Worm (Caenorhabditis elegans): ENCODE data around the gene AH9.3.

AH9.3 gene

ce11 chrX:2237438-2237961 is 23.4 kb downstream of the AH9.3 start, which contains the start of gene vha-15 (continued):
- TF ChIP-seq tbx-7 (tag; optimal IDR thresholded peaks at IDR 0.05) (no peak), C08G9.2 (tag; optimal IDR thresholded peaks at IDR 0.05) (no peak), sdc-2 (tag; optimal IDR thresholded peaks at IDR 0.05) (no peak), ceh-24 (tag; optimal IDR thresholded peaks at IDR 0.05) (no peak)

- no peak for TF ChIP-seq ets-4 (tag; optimal IDR thresholded peaks at IDR 0.05)
- TF ChIP-seq lim-6 (tag; optimal IDR thresholded peaks at IDR 0.05) = no peak
- peak; percentile 4 for TF ChIP-seq tbx-2 (tag; optimal IDR thresholded peaks at IDR 0.05)
- no peak for TF ChIP-seq ceh-6 (GFP tag; optimal IDR thresholded peaks at IDR 0.05)
- TF ChIP-seq hlh-30 (tag; optimal IDR thresholded peaks at IDR 0.05; ENCODE audit: insufficient read depth) = no peak
- TF ChIP-seq F13H6.1 (tag; optimal IDR thresholded peaks at IDR 0.05) = no peak
- TF ChIP-seq ceh-30 (tag; optimal IDR thresholded peaks at IDR 0.05) = no peak
- peak; percentile 27 for TF ChIP-seq elt-2 (tag; optimal IDR thresholded peaks at IDR 0.05)
- no peak for TF ChIP-seq fkh-10 (GFP tag; optimal IDR thresholded peaks at IDR 0.05)
- no peak for TF ChIP-seq elt-4 (tag; optimal IDR thresholded peaks at IDR 0.05)
- no peak for TF ChIP-seq unc-86 (tag; optimal IDR thresholded peaks at IDR 0.05)
- TF ChIP-seq pax-1 (tag; optimal IDR thresholded peaks at IDR 0.05) = no peak
- no peak for TF ChIP-seq sox-4 (tag; optimal IDR thresholded peaks at IDR 0.05)
- peak; percentile 19 for TF ChIP-seq nfya-1 (tag; optimal IDR thresholded peaks at IDR 0.05)
- peak; percentile 18 for TF ChIP-seq unc-55 (GFP tag; optimal IDR thresholded peaks at IDR 0.05)
- no peak for TF ChIP-seq ztf-16 (tag; optimal IDR thresholded peaks at IDR 0.05)
- TF ChIP-seq eyg-1 (tag; optimal IDR thresholded peaks at IDR 0.05) = no peak
Measured at ce11 chrX:2233929-2234328, 27.0 kb downstream of the AH9.3 start, which contains the start of gene T14F9.2. Gene T14F9.2 (plus strand): TSS chrX:2234324.

ce11 chrX:2231346-2231745 is 29.6 kb downstream of the AH9.3 start:
- TF ChIP-seq ceh-19 (GFP tag; optimal IDR thresholded peaks at IDR 0.05) (no peak), elt-2 (tag; optimal IDR thresholded peaks at IDR 0.05) (peak; percentile 44)

- TF ChIP-seq ttx-3 (tag; optimal IDR thresholded peaks at IDR 0.05) (no peak), fax-1 (tag; optimal IDR thresholded peaks at IDR 0.05) (no peak), npax-4 (tag; optimal IDR thresholded peaks at IDR 0.05) (no peak), nhr-11 (tag; optimal IDR thresholded peaks at IDR 0.05) (no peak), ama-1 (optimal IDR thresholded peaks at IDR 0.05) (no peak), elt-4 (tag; optimal IDR thresholded peaks at IDR 0.05) (no peak), ceh-48 (tag; optimal IDR thresholded peaks at IDR 0.05) (no peak), unc-3 (GFP tag; conservative IDR thresholded peaks at IDR 0.05) (no peak), unc-3 (tag; optimal IDR thresholded peaks at IDR 0.05) (no peak), pat-9 (tag; optimal IDR thresholded peaks at IDR 0.05) (no peak), ceh-18 (tag; optimal IDR thresholded peaks at IDR 0.05) (no peak), C38D4.7 (GFP tag; optimal IDR thresholded peaks at IDR 0.05) (no peak), zip-5 (tag; optimal IDR thresholded peaks at IDR 0.05) (no peak), ceh-2 (tag; optimal IDR thresholded peaks at IDR 0.05) (no peak), pha-4 (tag; optimal IDR thresholded peaks at IDR 0.05) (no peak), ets-4 (tag; optimal IDR thresholded peaks at IDR 0.05) (no peak), Y22D7AL.16 (tag; optimal IDR thresholded peaks at IDR 0.05) (no peak)
Measured at ce11 chrX:2229305-2230172, 31.4 kb downstream of the AH9.3 start, which contains the start of gene lin-32. Gene lin-32 (minus strand): TSS chrX:2230122.

Measured in whole organism, late embryonic.